ENCODE assay signal across 1 fruit fly cellular context in the genomic region with DNA sequence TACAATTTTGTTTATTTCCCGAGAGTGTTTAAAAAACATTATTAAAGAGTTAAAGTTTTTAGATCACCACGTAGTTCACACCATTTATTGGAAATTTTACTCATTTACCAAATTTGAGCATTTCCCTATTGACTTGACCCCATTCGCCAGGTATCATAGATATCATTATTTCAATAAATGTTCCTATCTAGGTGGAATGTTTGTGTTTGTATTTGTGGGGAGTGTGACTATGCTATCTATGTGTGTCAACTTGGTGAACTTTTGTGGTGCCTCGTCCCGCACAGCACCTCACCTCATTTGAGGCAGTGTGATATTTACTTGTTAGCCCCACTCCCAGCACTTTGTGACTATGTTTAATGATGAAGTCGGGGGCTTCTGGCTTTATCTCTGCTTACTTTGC.
TF ChIP-seq lines count a peak whose summit lies in the region.

No protein-coding gene starts in this region.

TF ChIP-seq in whole organism, embryonic, 481 proteins besides CTCF, POLR2A, EP300 and RAD21 (continued from another document and continues in another):
- TF ChIP-seq org-1 (GFP tag; optimal IDR thresholded peaks at IDR 0.05; lab: Kevin White, UChicago): peak; percentile 36
- TF ChIP-seq Hmx (GFP tag; optimal IDR thresholded peaks at IDR 0.05; lab: Kevin White, UChicago): no peak
- TF ChIP-seq crol (GFP tag; IDR thresholded peaks at IDR 0.05; lab: Robert Waterston, UW): peak; percentile 68
- no peak for TF ChIP-seq slou (GFP tag; optimal IDR thresholded peaks at IDR 0.05; lab: Kevin White, UChicago)
- TF ChIP-seq gro (GFP tag; optimal IDR thresholded peaks at IDR 0.05; lab: Kevin White, UChicago): no peak
- no peak for TF ChIP-seq Nf-YA (GFP tag; IDR thresholded peaks at IDR 0.05; lab: Robert Waterston, UW)
- TF ChIP-seq row (GFP tag; IDR thresholded peaks at IDR 0.05; lab: Robert Waterston, UW): no peak
- TF ChIP-seq CG15269 (tag; optimal IDR thresholded peaks at IDR 0.05; lab: Kevin White, UChicago): no peak
- no peak for TF ChIP-seq CG17912 (GFP tag; optimal IDR thresholded peaks at IDR 0.05; lab: Kevin White, UChicago)
- TF ChIP-seq CG9932 (GFP tag; IDR thresholded peaks at IDR 0.05; lab: Robert Waterston, UW): no peak
- peak; percentile 62 for TF ChIP-seq CG33557 (GFP tag; optimal IDR thresholded peaks at IDR 0.05; lab: Kevin White, UChicago)
- no peak for TF ChIP-seq oc (tag; optimal IDR thresholded peaks at IDR 0.05; lab: Kevin White, UChicago)
- TF ChIP-seq ERR (GFP tag; optimal IDR thresholded peaks at IDR 0.05; lab: Kevin White, UChicago): no peak
- TF ChIP-seq CG4617 (GFP tag; optimal IDR thresholded peaks at IDR 0.05; lab: Kevin White, UChicago; ENCODE audit: borderline replicate concordance): no peak
- TF ChIP-seq B-H1 (GFP tag; IDR thresholded peaks at IDR 0.05; lab: Robert Waterston, UW): no peak
- no peak for TF ChIP-seq CG6689 (GFP tag; IDR thresholded peaks at IDR 0.05; lab: Robert Waterston, UW)
- TF ChIP-seq kah (GFP tag; optimal IDR thresholded peaks at IDR 0.05; lab: Kevin White, UChicago): peak; percentile 3
- no peak for TF ChIP-seq CG3847 (GFP tag; IDR thresholded peaks at IDR 0.05; lab: Robert Waterston, UW)
- TF ChIP-seq Tbp (GFP tag; optimal IDR thresholded peaks at IDR 0.05; lab: Kevin White, UChicago): no peak
- TF ChIP-seq Dbx (GFP tag; IDR thresholded peaks at IDR 0.05; lab: Robert Waterston, UW): no peak
- TF ChIP-seq CG4328 (GFP tag; optimal IDR thresholded peaks at IDR 0.05; lab: Kevin White, UChicago): peak; percentile 28
- no peak for TF ChIP-seq Elba2 (GFP tag; optimal IDR thresholded peaks at IDR 0.05; lab: Kevin White, UChicago)
- TF ChIP-seq CG11560 (tag; IDR thresholded peaks at IDR 0.05; lab: Robert Waterston, UW): no peak
- peak; percentile 72; the same call in 2 of the 3 replicates for TF ChIP-seq ci (GFP tag; IDR thresholded peaks at IDR 0.05; lab: Robert Waterston, UW)
- peak; percentile 74 for TF ChIP-seq ATbp (GFP tag; optimal IDR thresholded peaks at IDR 0.05; lab: Kevin White, UChicago)
- TF ChIP-seq maf-S (GFP tag; optimal IDR thresholded peaks at IDR 0.05; lab: Kevin White, UChicago): no peak
- TF ChIP-seq pzg (GFP tag; optimal IDR thresholded peaks at IDR 0.05; lab: Kevin White, UChicago): no peak
- no peak for TF ChIP-seq gcm2 (GFP tag; optimal IDR thresholded peaks at IDR 0.05; lab: Kevin White, UChicago)
- no peak for TF ChIP-seq CG14667 (GFP tag; IDR thresholded peaks at IDR 0.05; lab: Robert Waterston, UW)
- no peak for TF ChIP-seq Antp (GFP tag; optimal IDR thresholded peaks at IDR 0.05; lab: Kevin White, UChicago)
- no peak for TF ChIP-seq Xbp1 (GFP tag; optimal IDR thresholded peaks at IDR 0.05; lab: Kevin White, UChicago)
- no peak for TF ChIP-seq emc (GFP tag; optimal IDR thresholded peaks at IDR 0.05; lab: Kevin White, UChicago)
- no peak for TF ChIP-seq sens-2 (GFP tag; IDR thresholded peaks at IDR 0.05; lab: Robert Waterston, UW)
- TF ChIP-seq nau (GFP tag; optimal IDR thresholded peaks at IDR 0.05; lab: Kevin White, UChicago): peak; percentile 9
- TF ChIP-seq zen2 (GFP tag; IDR thresholded peaks at IDR 0.05; lab: Robert Waterston, UW; ENCODE audit: partially characterized antibody): no peak
- no peak for TF ChIP-seq danr (GFP tag; IDR thresholded peaks at IDR 0.05; lab: Robert Waterston, UW)
- TF ChIP-seq zfh2 (GFP tag; optimal IDR thresholded peaks at IDR 0.05; lab: Kevin White, UChicago): no peak
- no peak for TF ChIP-seq CG1024 (GFP tag; IDR thresholded peaks at IDR 0.05; lab: Robert Waterston, UW)
- TF ChIP-seq tll (GFP tag; optimal IDR thresholded peaks at IDR 0.05; lab: Kevin White, UChicago): no peak
- TF ChIP-seq unpg (GFP tag; optimal IDR thresholded peaks at IDR 0.05; lab: Kevin White, UChicago): peak; percentile 33
- no peak for TF ChIP-seq pan (optimal IDR thresholded peaks at IDR 0.05; lab: Kevin White, UChicago)
- TF ChIP-seq pan (GFP tag; optimal IDR thresholded peaks at IDR 0.05 in 1 of 2, IDR thresholded peaks at IDR 0.05 in 1 of 2): no peak
- no peak for TF ChIP-seq CG1792 (GFP tag; optimal IDR thresholded peaks at IDR 0.05; lab: Kevin White, UChicago)
- TF ChIP-seq ab (GFP tag; optimal IDR thresholded peaks at IDR 0.05; lab: Kevin White, UChicago): no peak
- TF ChIP-seq dysf (GFP tag; IDR thresholded peaks at IDR 0.05; lab: Robert Waterston, UW): no peak
- TF ChIP-seq CG12942 (GFP tag; optimal IDR thresholded peaks at IDR 0.05; lab: Kevin White, UChicago): no peak
- TF ChIP-seq Side (GFP tag; optimal IDR thresholded peaks at IDR 0.05; lab: Kevin White, UChicago): peak; percentile 30
- TF ChIP-seq CkIIα-i1 (GFP tag; IDR thresholded peaks at IDR 0.05; lab: Robert Waterston, UW): no peak
- TF ChIP-seq CG18011 (GFP tag; optimal IDR thresholded peaks at IDR 0.05; lab: Kevin White, UChicago): no peak
- no peak for TF ChIP-seq Mrtf (GFP tag; IDR thresholded peaks at IDR 0.05; lab: Robert Waterston, UW)
- TF ChIP-seq fd96Cb (tag; optimal IDR thresholded peaks at IDR 0.05; lab: Kevin White, UChicago): no peak
- no peak for TF ChIP-seq dan (GFP tag; IDR thresholded peaks at IDR 0.05; lab: Robert Waterston, UW)
- TF ChIP-seq ato (GFP tag; IDR thresholded peaks at IDR 0.05; lab: Robert Waterston, UW; ENCODE audit: partially characterized antibody): no peak
- TF ChIP-seq knrl (GFP tag; IDR thresholded peaks at IDR 0.05; lab: Robert Waterston, UW; ENCODE audit: partially characterized antibody): no peak
- TF ChIP-seq hb (GFP tag; IDR thresholded peaks at IDR 0.05; lab: Robert Waterston, UW; ENCODE audit: partially characterized antibody): no peak
- peak in 1 of 2 experiments; percentile 53 for TF ChIP-seq eve (GFP tag; optimal IDR thresholded peaks at IDR 0.05; lab: Kevin White, UChicago)
- TF ChIP-seq CG5245 (GFP tag; optimal IDR thresholded peaks at IDR 0.05; lab: Kevin White, UChicago): no peak
- TF ChIP-seq prd (optimal IDR thresholded peaks at IDR 0.05; lab: Kevin White, UChicago): no peak
- TF ChIP-seq prd (GFP tag; IDR thresholded peaks at IDR 0.05; lab: Robert Waterston, UW): 0 out of 3 replicates have a peak, but pooled peaks have one; percentile 13
- TF ChIP-seq CG8388 (GFP tag; optimal IDR thresholded peaks at IDR 0.05; lab: Kevin White, UChicago): peak; percentile 18
- TF ChIP-seq CG10565 (GFP tag; optimal IDR thresholded peaks at IDR 0.05; lab: Kevin White, UChicago): no peak
- TF ChIP-seq schlank (tag; optimal IDR thresholded peaks at IDR 0.05; lab: Kevin White, UChicago): no peak
- TF ChIP-seq odd (GFP tag; optimal IDR thresholded peaks at IDR 0.05; lab: Kevin White, UChicago): peak; percentile 60
- TF ChIP-seq ranshi (GFP tag; IDR thresholded peaks at IDR 0.05; lab: Robert Waterston, UW): no peak
- no peak for TF ChIP-seq vvl (GFP tag; IDR thresholded peaks at IDR 0.05; lab: Robert Waterston, UW)
- peak; percentile 51 for TF ChIP-seq CG8359 (GFP tag; optimal IDR thresholded peaks at IDR 0.05; lab: Kevin White, UChicago; ENCODE audit: borderline replicate concordance)
- no peak for TF ChIP-seq CG9215 (GFP tag; IDR thresholded peaks at IDR 0.05; lab: Robert Waterston, UW)
- TF ChIP-seq CG18262 (tag; optimal IDR thresholded peaks at IDR 0.05; lab: Kevin White, UChicago): peak; percentile 47
- TF ChIP-seq D19A (tag; optimal IDR thresholded peaks at IDR 0.05; lab: Kevin White, UChicago): peak; percentile 15
- TF ChIP-seq CG8924 (tag; optimal IDR thresholded peaks at IDR 0.05; lab: Kevin White, UChicago): peak; percentile 28
- no peak for TF ChIP-seq dati (GFP tag; IDR thresholded peaks at IDR 0.05; lab: Robert Waterston, UW)
- TF ChIP-seq CG7928 (GFP tag; optimal IDR thresholded peaks at IDR 0.05; lab: Kevin White, UChicago): no peak
- TF ChIP-seq HLH4C (GFP tag; IDR thresholded peaks at IDR 0.05; lab: Robert Waterston, UW; ENCODE audit: partially characterized antibody): no peak
- no peak for TF ChIP-seq CG7786 (GFP tag; optimal IDR thresholded peaks at IDR 0.05; lab: Kevin White, UChicago)
- no peak for TF ChIP-seq CG13894 (tag; optimal IDR thresholded peaks at IDR 0.05; lab: Kevin White, UChicago)
- no peak for TF ChIP-seq Med (GFP tag; lab: Kevin White, UChicago)
- no peak for TF ChIP-seq CG11093 (GFP tag; IDR thresholded peaks at IDR 0.05; lab: Robert Waterston, UW)
- TF ChIP-seq NK7.1 (GFP tag; optimal IDR thresholded peaks at IDR 0.05; lab: Kevin White, UChicago): no peak
- no peak for TF ChIP-seq vfl (GFP tag; optimal IDR thresholded peaks at IDR 0.05; lab: Kevin White, UChicago)
- no peak for TF ChIP-seq nerfin-2 (GFP tag; IDR thresholded peaks at IDR 0.05; lab: Robert Waterston, UW; ENCODE audit: partially characterized antibody)
- TF ChIP-seq Doc2 (GFP tag; IDR thresholded peaks at IDR 0.05; lab: Robert Waterston, UW): no peak
- no peak for TF ChIP-seq Atf6 (GFP tag; IDR thresholded peaks at IDR 0.05; lab: Robert Waterston, UW)
- TF ChIP-seq amos (GFP tag; IDR thresholded peaks at IDR 0.05; lab: Robert Waterston, UW; ENCODE audit: partially characterized antibody): no peak
- 0 out of 2 replicates have a peak, but pooled peaks have one; percentile 29 for TF ChIP-seq sim (GFP tag; IDR thresholded peaks at IDR 0.05; lab: Robert Waterston, UW)
- TF ChIP-seq stc (GFP tag; IDR thresholded peaks at IDR 0.05; lab: Robert Waterston, UW): no peak
- no peak for TF ChIP-seq Dip2 (GFP tag; IDR thresholded peaks at IDR 0.05; lab: Robert Waterston, UW)
- TF ChIP-seq HLH3B (GFP tag; IDR thresholded peaks at IDR 0.05; lab: Robert Waterston, UW): no peak
- no peak for TF ChIP-seq pb (GFP tag; optimal IDR thresholded peaks at IDR 0.05; lab: Kevin White, UChicago)
- no peak for TF ChIP-seq scrt (GFP tag; optimal IDR thresholded peaks at IDR 0.05; lab: Kevin White, UChicago)
- no peak for TF ChIP-seq H2.0 (GFP tag; IDR thresholded peaks at IDR 0.05; lab: Robert Waterston, UW)
- peak; percentile 60 for TF ChIP-seq CG1529 (GFP tag; optimal IDR thresholded peaks at IDR 0.05; lab: Kevin White, UChicago)
- TF ChIP-seq H15 (GFP tag; IDR thresholded peaks at IDR 0.05; lab: Robert Waterston, UW): 0 out of 3 replicates have a peak, but pooled peaks have one; percentile 26
- 0 out of 2 replicates have a peak, but pooled peaks have one; percentile 26 for TF ChIP-seq chm (GFP tag; IDR thresholded peaks at IDR 0.05; lab: Robert Waterston, UW)
- no peak for TF ChIP-seq Dref (GFP tag; IDR thresholded peaks at IDR 0.05; lab: Robert Waterston, UW)
- TF ChIP-seq CG34376 (GFP tag; optimal IDR thresholded peaks at IDR 0.05; lab: Kevin White, UChicago): no peak
- no peak for TF ChIP-seq fru (optimal IDR thresholded peaks at IDR 0.05; lab: Kevin White, UChicago)
- TF ChIP-seq Awh (GFP tag; IDR thresholded peaks at IDR 0.05; lab: Robert Waterston, UW): no peak
- TF ChIP-seq twi (tag; optimal IDR thresholded peaks at IDR 0.05; lab: Kevin White, UChicago): peak; percentile 7
- TF ChIP-seq Dad (GFP tag; optimal IDR thresholded peaks at IDR 0.05; lab: Kevin White, UChicago): no peak
- TF ChIP-seq lmd (GFP tag; IDR thresholded peaks at IDR 0.05; lab: Robert Waterston, UW): no peak
- no peak for TF ChIP-seq YL-1 (GFP tag; optimal IDR thresholded peaks at IDR 0.05; lab: Kevin White, UChicago)
- no peak for TF ChIP-seq trh (GFP tag; optimal IDR thresholded peaks at IDR 0.05; lab: Kevin White, UChicago)
- no peak for TF ChIP-seq kay (GFP tag; optimal IDR thresholded peaks at IDR 0.05; lab: Kevin White, UChicago)
- peak; percentile 17 for TF ChIP-seq CG7987 (GFP tag; optimal IDR thresholded peaks at IDR 0.05; lab: Kevin White, UChicago)
- peak; percentile 23 for TF ChIP-seq CG17385 (GFP tag; optimal IDR thresholded peaks at IDR 0.05; lab: Kevin White, UChicago)
- no peak for TF ChIP-seq C15 (GFP tag; IDR thresholded peaks at IDR 0.05; lab: Robert Waterston, UW)
- no peak for TF ChIP-seq CG17612 (GFP tag; IDR thresholded peaks at IDR 0.05; lab: Robert Waterston, UW)
- TF ChIP-seq Nf-YB (GFP tag; optimal IDR thresholded peaks at IDR 0.05; lab: Kevin White, UChicago): no peak
- TF ChIP-seq sob (GFP tag; IDR thresholded peaks at IDR 0.05; lab: Robert Waterston, UW): no peak
- TF ChIP-seq Nf-YC (tag; optimal IDR thresholded peaks at IDR 0.05; lab: Kevin White, UChicago): no peak
- no peak for TF ChIP-seq Meics (GFP tag; optimal IDR thresholded peaks at IDR 0.05; lab: Kevin White, UChicago)
- peak; percentile 48 for TF ChIP-seq salm (tag; optimal IDR thresholded peaks at IDR 0.05; lab: Kevin White, UChicago)
- TF ChIP-seq CG30020 (tag; optimal IDR thresholded peaks at IDR 0.05; lab: Kevin White, UChicago): no peak
- peak; percentile 62 for TF ChIP-seq Asciz (GFP tag; optimal IDR thresholded peaks at IDR 0.05; lab: Kevin White, UChicago)
- TF ChIP-seq Doc3 (GFP tag; IDR thresholded peaks at IDR 0.05; lab: Robert Waterston, UW; ENCODE audit: partially characterized antibody): no peak
- TF ChIP-seq ara (GFP tag; IDR thresholded peaks at IDR 0.05; lab: Robert Waterston, UW): no peak
- peak; percentile 35 for TF ChIP-seq dmrt99B (tag; optimal IDR thresholded peaks at IDR 0.05; lab: Kevin White, UChicago)
- TF ChIP-seq sens (GFP tag; lab: Kevin White, UChicago): peak; percentile 74
- no peak; the same call in 1 of the 2 replicates for TF ChIP-seq GATAe (GFP tag; conservative IDR thresholded peaks at IDR 0.05; lab: Robert Waterston, UW)
- TF ChIP-seq Aef1 (GFP tag; IDR thresholded peaks at IDR 0.05; lab: Robert Waterston, UW): no peak
- TF ChIP-seq CG11085 (GFP tag; IDR thresholded peaks at IDR 0.05; lab: Robert Waterston, UW): no peak
- no peak for TF ChIP-seq Scr (GFP tag; IDR thresholded peaks at IDR 0.05; lab: Robert Waterston, UW; ENCODE audit: partially characterized antibody)
- TF ChIP-seq CG12219 (GFP tag; optimal IDR thresholded peaks at IDR 0.05; lab: Kevin White, UChicago): no peak
- no peak for TF ChIP-seq CG14441 (GFP tag; IDR thresholded peaks at IDR 0.05; lab: Robert Waterston, UW)
- TF ChIP-seq onecut (GFP tag; IDR thresholded peaks at IDR 0.05; lab: Robert Waterston, UW): peak; percentile 44
- no peak for TF ChIP-seq TFAM (GFP tag; optimal IDR thresholded peaks at IDR 0.05; lab: Kevin White, UChicago)
- TF ChIP-seq p53 (GFP tag; optimal IDR thresholded peaks at IDR 0.05; lab: Kevin White, UChicago): no peak
- no peak for TF ChIP-seq CG7745 (tag; optimal IDR thresholded peaks at IDR 0.05; lab: Kevin White, UChicago)
- no peak for TF ChIP-seq dpn (GFP tag; optimal IDR thresholded peaks at IDR 0.05; lab: Kevin White, UChicago)
- TF ChIP-seq Hey (tag; optimal IDR thresholded peaks at IDR 0.05; lab: Kevin White, UChicago): peak; percentile 30
- peak; percentile 53 for TF ChIP-seq CrebB (tag; optimal IDR thresholded peaks at IDR 0.05; lab: Kevin White, UChicago)
- TF ChIP-seq vnd (GFP tag; IDR thresholded peaks at IDR 0.05; lab: Robert Waterston, UW; ENCODE audit: partially characterized antibody): no peak
